Worm (Caenorhabditis elegans): ENCODE data around the gene srh-129.

The srh-129 gene

DNA sequence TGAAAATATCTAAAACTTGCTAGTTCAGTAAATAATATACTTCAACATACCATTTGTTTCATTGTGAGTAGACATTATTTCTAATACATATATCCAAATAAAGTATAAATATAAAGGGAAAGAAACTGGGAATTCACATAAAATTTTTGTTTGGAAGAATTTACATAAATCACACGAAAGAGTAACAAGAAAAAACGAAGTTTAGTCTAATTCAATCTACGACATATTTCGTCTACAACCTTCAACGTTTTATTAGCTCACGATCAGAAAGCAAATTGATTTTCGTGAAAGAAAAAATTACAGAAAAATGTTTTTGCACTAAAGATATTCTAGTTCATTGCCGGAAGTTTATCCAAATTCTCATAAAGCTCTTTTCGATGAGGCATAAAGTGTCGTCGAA, 46.6 kb downstream of the srh-129 start, which contains the start of gene C04F5.2:
C04F5.2 (minus strand) TSS at position 101 of the 400 bp plus-strand sequence.
- TF ChIP-seq let-526 (GFP tag; IDR thresholded peaks at IDR 0.05) (no peak), hrde-1 (tag; optimal IDR thresholded peaks at IDR 0.05; ENCODE audit: borderline replicate concordance) (no peak), F37B4.10 (GFP tag; IDR thresholded peaks at IDR 0.05) (no peak), somi-1 (GFP tag; optimal IDR thresholded peaks at IDR 0.05) (no peak), madf-10 (tag; optimal IDR thresholded peaks at IDR 0.05) (no peak), F22D6.2 (tag; optimal IDR thresholded peaks at IDR 0.05) (no peak), ceh-100 (GFP tag; IDR thresholded peaks at IDR 0.05) (no peak), ztf-25 (GFP tag; IDR thresholded peaks at IDR 0.05) (no peak), zim-3 (tag; optimal IDR thresholded peaks at IDR 0.05) (no peak), ceh-40 (GFP tag; IDR thresholded peaks at IDR 0.05) (no peak), hmg-1.2 (GFP tag; IDR thresholded peaks at IDR 0.05) (no peak), K11D2.4 (GFP tag; IDR thresholded peaks at IDR 0.05) (no peak), F52B5.7 (tag; optimal IDR thresholded peaks at IDR 0.05) (no peak), atf-7 (tag; optimal IDR thresholded peaks at IDR 0.05) (no peak), die-1 (tag; optimal IDR thresholded peaks at IDR 0.05) (no peak), snpc-4 (GFP tag; optimal IDR thresholded peaks at IDR 0.05) (no peak), snpc-4 (tag; optimal IDR thresholded peaks at IDR 0.05) (no peak)
